Worm (Caenorhabditis elegans) whole organism, young adult: Measurements from ENCODE around the gene abts-4.

Experiments
- B0019.2 ChIP-seq: fragments of 200-800 bp; sonication (Bioruptor generic); conservative IDR thresholded peaks from 2 replicates; pipeline ENCODE4 v1.3.6; 2022; ENCODE audit warnings: missing genetic modification reagents, missing genetic modification characterization, missing compliant biosample characterization
- B0035.1 ChIP-seq: sonication (generic microtip); optimal IDR thresholded peaks from 2 replicates; lab custom pipeline; 2016; ENCODE audit warnings: missing genetic modification characterization, mild to moderate bottlenecking, missing compliant biosample characterization, missing genotype, missing genetic modification reagents
- B0261.1 ChIP-seq: sonication (generic microtip); optimal IDR thresholded peaks from 2 replicates; lab custom pipeline; 2016; ENCODE audit warnings: mild to moderate bottlenecking, missing genetic modification characterization, moderate library complexity, missing compliant biosample characterization
- F23B12.7 ChIP-seq: sonication (generic microtip); optimal IDR thresholded peaks from 2 replicates; lab custom pipeline; 2017; ENCODE audit warnings: missing genetic modification characterization, mild to moderate bottlenecking, missing compliant biosample characterization, antibody characterized with exemption, moderate library complexity; ENCODE audit not compliant: insufficient read depth
- F37B4.10 ChIP-seq: fragments of 200-800 bp; sonication (Bioruptor generic); IDR thresholded peaks from 2 replicates; pipeline ENCODE4 v1.3.6; 2022; ENCODE audit warnings: missing genetic modification characterization, missing compliant biosample characterization
- F49E8.2 ChIP-seq: sonication (generic microtip); optimal IDR thresholded peaks from 3 replicates; lab custom pipeline; 2017; ENCODE audit warnings: missing genetic modification characterization, mild to moderate bottlenecking, missing compliant biosample characterization, antibody characterized with exemption, moderate library complexity; ENCODE audit not compliant: insufficient read depth
- F52B5.7 ChIP-seq: sonication (generic microtip); optimal IDR thresholded peaks from 2 replicates; lab custom pipeline; 2016; ENCODE audit warnings: mild to moderate bottlenecking, missing genetic modification characterization, missing compliant biosample characterization
- F55B11.4 ChIP-seq: sonication (generic microtip); optimal IDR thresholded peaks from 2 replicates; lab custom pipeline; 2016; ENCODE audit warnings: missing compliant biosample characterization, missing genetic modification characterization, borderline replicate concordance; ENCODE audit not compliant: insufficient read depth
- F57C9.4 ChIP-seq: sonication (generic microtip); optimal IDR thresholded peaks from 2 replicates; lab custom pipeline; 2017; ENCODE audit warnings: mild to moderate bottlenecking, missing genetic modification characterization, missing compliant biosample characterization
- K11D2.4 ChIP-seq: fragments of 200-800 bp; sonication (Bioruptor generic); IDR thresholded peaks from 2 replicates; pipeline ENCODE4 v1.3.6; 2022; ENCODE audit warnings: missing genetic modification reagents, missing genetic modification characterization, missing compliant biosample characterization
- K12H6.12 ChIP-seq: fragments of 200-800 bp; sonication (Bioruptor generic); optimal IDR thresholded peaks from 2 replicates; lab custom pipeline; 2018; ENCODE audit warnings: mild to moderate bottlenecking, missing genetic modification characterization, missing compliant biosample characterization
- Y56A3A.18 ChIP-seq: fragments of 200-800 bp; sonication (Bioruptor generic); IDR thresholded peaks from 2 replicates; pipeline ENCODE4 v1.3.6; 2022; ENCODE audit warnings: missing genetic modification reagents, missing genetic modification characterization, missing compliant biosample characterization
- Y67H2A.10 ChIP-seq: fragments of 200-800 bp; sonication (Bioruptor generic); conservative IDR thresholded peaks from 2 replicates; pipeline ENCODE4 v1.3.6; 2022; ENCODE audit warnings: missing genetic modification reagents, missing genetic modification characterization, missing compliant biosample characterization
- Y95B8A.8 ChIP-seq: fragments of 200-800 bp; sonication (Bioruptor generic); IDR thresholded peaks from 2 replicates; pipeline ENCODE4 v1.3.6; 2022; ENCODE audit warnings: missing genetic modification reagents, missing genetic modification characterization, missing compliant biosample characterization
- aptf-2 ChIP-seq: fragments of 200-800 bp; sonication (Bioruptor generic); conservative IDR thresholded peaks from 2 replicates; pipeline ENCODE4 v1.3.6; 2022; ENCODE audit warnings: missing genetic modification reagents, missing genetic modification characterization, missing compliant biosample characterization
- attf-5 ChIP-seq: fragments of 200-800 bp; sonication (Bioruptor generic); optimal IDR thresholded peaks from 2 replicates; lab custom pipeline; 2018; ENCODE audit warnings: mild to moderate bottlenecking, missing genetic modification characterization, missing compliant biosample characterization
- bed-2 ChIP-seq: fragments of 200-800 bp; sonication (Bioruptor generic); IDR thresholded peaks from 2 replicates; pipeline ENCODE4 v1.3.6; 2022; ENCODE audit warnings: missing genetic modification reagents, missing genetic modification characterization, missing compliant biosample characterization
- ceh-100 ChIP-seq: fragments of 200-800 bp; sonication (Bioruptor generic); IDR thresholded peaks from 2 replicates; pipeline ENCODE4 v1.3.6; 2022; ENCODE audit warnings: missing genetic modification reagents, missing genetic modification characterization, missing compliant biosample characterization
- ceh-27 ChIP-seq: fragments of 200-800 bp; sonication (Bioruptor generic); optimal IDR thresholded peaks from 2 replicates; lab custom pipeline; 2018; ENCODE audit warnings: mild to moderate bottlenecking, missing genetic modification characterization, moderate library complexity, missing compliant biosample characterization
- dox-1 ChIP-seq: fragments of 200-800 bp; sonication (Bioruptor generic); IDR thresholded peaks from 2 replicates; pipeline ENCODE4 v1.3.6; 2022; ENCODE audit warnings: missing genetic modification reagents, missing genetic modification characterization, missing compliant biosample characterization
- dpl-1 ChIP-seq: fragments of 150-350 bp; optimal IDR thresholded peaks from 2 replicates; lab custom pipeline; 2014; ENCODE audit warnings: missing biosample characterization, missing genetic modification reagents, missing genetic modification characterization
- ets-4 ChIP-seq: fragments of 200-800 bp; sonication (Bioruptor generic); optimal IDR thresholded peaks from 2 replicates; lab custom pipeline; 2018; ENCODE audit warnings: mild to moderate bottlenecking, missing genetic modification characterization, missing compliant biosample characterization
- fkh-3 ChIP-seq: sonication (generic microtip); optimal IDR thresholded peaks from 2 replicates; lab custom pipeline; 2016; ENCODE audit warnings: mild to moderate bottlenecking, missing genetic modification characterization, missing compliant biosample characterization
- lin-26 ChIP-seq: fragments of 200-800 bp; sonication (Bioruptor generic); IDR thresholded peaks from 2 replicates; pipeline ENCODE4 v1.3.6; 2022; ENCODE audit warnings: missing genetic modification reagents, missing genetic modification characterization, missing compliant biosample characterization
- lin-35 ChIP-seq, 3 experiments: fragments of 150-350 bp in 2 of 3; sonication (generic microtip) in 1 of 3; optimal IDR thresholded peaks; 2 replicates each; lab custom pipeline; 2014 to 2018; ENCODE audit warnings: missing biosample characterization in 3 of 3, missing genetic modification characterization in 3 of 3, missing genetic modification reagents in 3 of 3
- lin-40 ChIP-seq: sonication (generic microtip); optimal IDR thresholded peaks from 2 replicates; lab custom pipeline; 2016; ENCODE audit warnings: missing genetic modification characterization, mild to moderate bottlenecking, missing compliant biosample characterization, missing genotype, missing genetic modification reagents
- lir-1 ChIP-seq: fragments of 200-800 bp; sonication (Bioruptor generic); conservative IDR thresholded peaks from 2 replicates; pipeline ENCODE4 v1.3.6; 2022; ENCODE audit warnings: missing genetic modification reagents, missing genetic modification characterization, missing compliant biosample characterization
- lsl-1 ChIP-seq: fragments of 200-800 bp; sonication (Bioruptor generic); optimal IDR thresholded peaks from 2 replicates; lab custom pipeline; 2018; ENCODE audit warnings: mild to moderate bottlenecking, missing genetic modification characterization, moderate library complexity, missing compliant biosample characterization
- madf-3 ChIP-seq: fragments of 200-800 bp; sonication (Bioruptor generic); IDR thresholded peaks from 2 replicates; pipeline ENCODE4 v1.3.6; 2022; ENCODE audit warnings: missing genetic modification reagents, missing genetic modification characterization, missing compliant biosample characterization
- madf-6 ChIP-seq: fragments of 200-800 bp; sonication (Bioruptor generic); IDR thresholded peaks from 2 replicates; pipeline ENCODE4 v1.3.6; 2022; ENCODE audit warnings: missing genetic modification reagents, missing genetic modification characterization, missing compliant biosample characterization
- madf-8 ChIP-seq: fragments of 200-800 bp; sonication (Bioruptor generic); conservative IDR thresholded peaks from 2 replicates; pipeline ENCODE4 v1.3.6; 2022; ENCODE audit warnings: missing genetic modification reagents, missing genetic modification characterization, missing compliant biosample characterization
- mel-28 ChIP-seq: sonication (generic microtip); optimal IDR thresholded peaks from 2 replicates; lab custom pipeline; 2016; ENCODE audit warnings: borderline replicate concordance, mild to moderate bottlenecking, missing genetic modification characterization, missing compliant biosample characterization
- mes-4 ChIP-seq: sonication (generic microtip); optimal IDR thresholded peaks from 2 replicates; lab custom pipeline; 2016; ENCODE audit warnings: missing genotype, missing genetic modification characterization, missing compliant biosample characterization
- nfyb-1 ChIP-seq: fragments of 200-800 bp; sonication (Bioruptor generic); IDR thresholded peaks from 2 replicates; pipeline ENCODE4 v1.3.6; 2022; ENCODE audit warnings: missing genetic modification reagents, missing genetic modification characterization, missing compliant biosample characterization
- nhr-120 ChIP-seq: fragments of 200-800 bp; sonication (Bioruptor generic); IDR thresholded peaks from 2 replicates; pipeline ENCODE4 v1.3.6; 2022; ENCODE audit warnings: missing genetic modification characterization, missing compliant biosample characterization
- nhr-27 ChIP-seq: fragments of 200-800 bp; sonication (Bioruptor generic); optimal IDR thresholded peaks from 2 replicates; lab custom pipeline; 2018; ENCODE audit warnings: mild to moderate bottlenecking, missing genetic modification characterization, moderate library complexity, missing compliant biosample characterization
- nhr-80 ChIP-seq: sonication (generic microtip); optimal IDR thresholded peaks from 2 replicates; lab custom pipeline; 2016; ENCODE audit warnings: missing genetic modification characterization, missing compliant biosample characterization
- pha-4 ChIP-seq: fragments of 150-350 bp; sonication (generic microtip); optimal IDR thresholded peaks from 2 replicates; lab custom pipeline; 2014; ENCODE audit warnings: missing biosample characterization, missing genetic modification reagents, missing genetic modification characterization
- rpc-1 ChIP-seq, 2 experiments: fragments of 150-350 bp in 1 of 2; sonication (generic microtip) in 1 of 2; optimal IDR thresholded peaks; 2 replicates each; lab custom pipeline; 2014 to 2018; ENCODE audit warnings: missing biosample characterization in 1 of 2, missing genetic modification characterization in 1 of 2, missing genetic modification reagents in 1 of 2, missing genotype in 1 of 2
- sdz-38 ChIP-seq: sonication (generic microtip); optimal IDR thresholded peaks from 2 replicates; lab custom pipeline; 2016; ENCODE audit warnings: missing genotype, missing genetic modification characterization, missing compliant biosample characterization
- sea-2 ChIP-seq: fragments of 200-800 bp; sonication (Bioruptor generic); IDR thresholded peaks from 2 replicates; pipeline ENCODE4 v1.3.6; 2022; ENCODE audit warnings: missing genetic modification characterization, missing compliant biosample characterization
- unc-62 ChIP-seq: fragments of 150-350 bp; optimal IDR thresholded peaks from 2 replicates; lab custom pipeline; 2014; ENCODE audit warnings: missing biosample characterization, missing genetic modification reagents, missing genetic modification characterization
- zfh-2 ChIP-seq: fragments of 200-800 bp; sonication (Bioruptor generic); conservative IDR thresholded peaks from 2 replicates; pipeline ENCODE4 v1.3.6; 2022; ENCODE audit warnings: missing genetic modification reagents, missing genetic modification characterization, missing compliant biosample characterization
- ztf-18 ChIP-seq: sonication (generic microtip); optimal IDR thresholded peaks from 2 replicates; lab custom pipeline; 2016; ENCODE audit warnings: missing genotype, mild to moderate bottlenecking, missing genetic modification characterization, missing compliant biosample characterization
- ztf-25 ChIP-seq: fragments of 200-800 bp; sonication (Bioruptor generic); IDR thresholded peaks from 2 replicates; pipeline ENCODE4 v1.3.6; 2022; ENCODE audit warnings: missing genetic modification reagents, missing genetic modification characterization, missing compliant biosample characterization
- ztf-26 ChIP-seq: sonication (generic microtip); optimal IDR thresholded peaks from 2 replicates; lab custom pipeline; 2017; ENCODE audit warnings: missing genetic modification characterization, missing compliant biosample characterization
- ztf-6 ChIP-seq: fragments of 200-800 bp; sonication (Bioruptor generic); IDR thresholded peaks from 2 replicates; pipeline ENCODE4 v1.3.6; 2022; ENCODE audit warnings: missing genetic modification reagents, missing genetic modification characterization, missing compliant biosample characterization

abts-4 gene

ce11 chrX:6808640-6809039 is 47.1 kb upstream of the abts-4 start (continued):
- TF ChIP-seq madf-8 (GFP tag; lab: Robert Waterston, UW) (no peak), zfh-2 (GFP tag; lab: Robert Waterston, UW) (no peak), sdz-38 (no peak), nhr-120 (GFP tag; lab: Robert Waterston, UW) (no peak), F23B12.7 (tag; lab: Kevin White, UChicago) (peak; percentile 37), Y95B8A.8 (GFP tag; lab: Robert Waterston, UW) (no peak), F37B4.10 (no peak), bed-2 (GFP tag; lab: Robert Waterston, UW) (no peak), lsl-1 (GFP tag; lab: Kevin White, UChicago) (no peak), ztf-26 (tag; lab: Kevin White, UChicago) (peak; percentile 27), lin-40 (tag; lab: Kevin White, UChicago) (peak; percentile 62), B0019.2 (GFP tag; lab: Robert Waterston, UW) (no peak), unc-62 (GFP tag; lab: Kevin White, UChicago) (no peak), F52B5.7 (tag; lab: Kevin White, UChicago) (no peak), nfyb-1 (GFP tag; lab: Robert Waterston, UW) (no peak), lin-26 (no peak), madf-6 (GFP tag; lab: Robert Waterston, UW) (no peak), mes-4 (tag; lab: Kevin White, UChicago) (no peak), dox-1 (GFP tag; lab: Robert Waterston, UW) (peak; percentile 55), ceh-27 (GFP tag; lab: Kevin White, UChicago) (no peak), lin-35 (GFP tag; optimal IDR thresholded peaks at IDR 0.05; lab: Kevin White, UChicago) (no peak), ztf-6 (GFP tag; lab: Robert Waterston, UW) (no peak), Y56A3A.18 (GFP tag; lab: Robert Waterston, UW) (no peak), rpc-1 (optimal IDR thresholded peaks at IDR 0.05; lab: Kevin White, UChicago) (no peak), rpc-1 (tag; optimal IDR thresholded peaks at IDR 0.05; lab: Kevin White, UChicago) (no peak), mel-28 (tag; lab: Kevin White, UChicago) (no peak), sea-2 (GFP tag; lab: Robert Waterston, UW) (no peak), Y67H2A.10 (no peak), F57C9.4 (no peak), ztf-25 (GFP tag; lab: Robert Waterston, UW) (no peak), pha-4 (tag; lab: Kevin White, UChicago) (no peak), F55B11.4 (tag; lab: Kevin White, UChicago) (no peak), nhr-27 (tag; lab: Kevin White, UChicago) (no peak), K12H6.12 (no peak), B0261.1 (no peak), fkh-3 (tag; lab: Kevin White, UChicago) (no peak), K11D2.4 (GFP tag; lab: Robert Waterston, UW) (no peak), F49E8.2 (tag; lab: Kevin White, UChicago) (no peak), lir-1 (peak; percentile 29; the same call in 1 of the 2 replicates), attf-5 (GFP tag; lab: Kevin White, UChicago) (peak; percentile 49), ceh-100 (no peak), madf-3 (GFP tag; lab: Robert Waterston, UW) (0 out of 2 replicates have a peak, but pooled peaks have one; percentile 41), B0035.1 (no peak), ztf-18 (tag; lab: Kevin White, UChicago) (no peak), nhr-80 (peak; percentile 89), aptf-2 (GFP tag; lab: Robert Waterston, UW) (no peak), dpl-1 (GFP tag; lab: Kevin White, UChicago) (no peak), ets-4 (peak; percentile 7)
